Worm (Caenorhabditis elegans) whole organism, late embryonic: ENCODE results near the gene gcc-1.

Source experiments
- ahr-1 ChIP-seq: sonication (generic microtip); optimal IDR thresholded peaks from 2 replicates; lab custom pipeline; 2016; ENCODE audit warnings: missing genetic modification characterization, missing compliant biosample characterization
- ceh-14 ChIP-seq: sonication (generic microtip); optimal IDR thresholded peaks from 2 replicates; lab custom pipeline; 2016; ENCODE audit warnings: missing genotype, missing genetic modification characterization, missing compliant biosample characterization
- ceh-18 ChIP-seq: sonication (generic microtip); optimal IDR thresholded peaks from 2 replicates; lab custom pipeline; 2016; ENCODE audit warnings: missing genetic modification characterization, missing compliant biosample characterization
- ceh-45 ChIP-seq: fragments of 200-800 bp; sonication (Bioruptor generic); IDR thresholded peaks from 2 replicates; pipeline ENCODE4 v1.3.6; 2022; ENCODE audit warnings: missing genetic modification reagents, missing genetic modification characterization, missing compliant biosample characterization
- ceh-6 ChIP-seq: fragments of 200-800 bp; sonication (Bioruptor generic); optimal IDR thresholded peaks from 2 replicates; lab custom pipeline; 2018; ENCODE audit warnings: mild to moderate bottlenecking, missing genetic modification characterization, missing compliant biosample characterization
- elt-4 ChIP-seq: sonication (generic microtip); optimal IDR thresholded peaks from 2 replicates; lab custom pipeline; 2016; ENCODE audit warnings: missing genetic modification characterization, missing compliant biosample characterization
- fkh-10 ChIP-seq: fragments of 150-350 bp; optimal IDR thresholded peaks from 2 replicates; lab custom pipeline; 2014; ENCODE audit warnings: missing biosample characterization, missing genetic modification reagents, missing genetic modification characterization
- hlh-13 ChIP-seq: fragments of 200-800 bp; sonication (Bioruptor generic); optimal IDR thresholded peaks from 2 replicates; lab custom pipeline; 2018; ENCODE audit warnings: mild to moderate bottlenecking, missing genetic modification characterization, missing compliant biosample characterization
- hlh-30 ChIP-seq: sonication (generic microtip); optimal IDR thresholded peaks from 2 replicates; lab custom pipeline; 2017; ENCODE audit warnings: antibody characterized with exemption, missing genetic modification characterization, missing compliant biosample characterization; ENCODE audit not compliant: insufficient read depth
- nhr-11 ChIP-seq: fragments of 150-350 bp; optimal IDR thresholded peaks from 2 replicates; lab custom pipeline; 2014; ENCODE audit warnings: missing biosample characterization, missing genetic modification characterization
- sdc-2 ChIP-seq: sonication (generic microtip); optimal IDR thresholded peaks from 2 replicates; lab custom pipeline; 2016; ENCODE audit warnings: missing genotype, missing genetic modification characterization, missing compliant biosample characterization
- ttx-3 ChIP-seq: sonication (generic microtip); optimal IDR thresholded peaks from 2 replicates; lab custom pipeline; 2016; ENCODE audit warnings: missing genetic modification reagents, missing genetic modification characterization, missing compliant biosample characterization
- ztf-16 ChIP-seq: sonication (generic microtip); optimal IDR thresholded peaks from 2 replicates; lab custom pipeline; 2017; ENCODE audit warnings: missing genetic modification characterization, missing compliant biosample characterization

DNA sequence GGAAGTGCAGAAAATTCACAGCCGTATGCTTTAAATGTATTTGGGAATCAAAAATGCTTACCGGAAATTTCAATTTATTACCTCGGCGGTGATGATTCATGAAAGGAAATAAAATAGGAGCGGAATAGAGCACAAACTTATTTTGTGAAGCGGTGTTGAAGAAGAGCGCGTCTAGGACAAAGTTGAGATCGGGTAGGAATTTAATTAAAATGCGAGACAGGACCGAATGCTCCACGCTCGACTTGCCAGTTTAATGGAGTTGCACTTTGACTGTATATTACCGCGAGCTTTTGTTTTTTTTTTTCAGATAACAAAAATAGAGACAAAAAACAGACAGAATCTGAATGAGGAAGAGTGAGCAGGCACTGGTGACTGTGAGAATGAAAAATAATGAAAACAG lies 24.9 kb downstream of the gcc-1 start:
- TF ChIP-seq hlh-30 (no peak), ceh-18 (no peak), ahr-1 (tag; lab: Kevin White, UChicago) (no peak), ceh-45 (no peak), nhr-11 (tag; lab: Kevin White, UChicago) (no peak), hlh-13 (GFP tag; lab: Kevin White, UChicago) (no peak), fkh-10 (GFP tag; lab: Kevin White, UChicago) (no peak), ztf-16 (tag; lab: Kevin White, UChicago) (no peak), ttx-3 (tag; lab: Kevin White, UChicago) (no peak), sdc-2 (tag; lab: Kevin White, UChicago) (no peak), elt-4 (tag; lab: Kevin White, UChicago) (no peak), ceh-14 (no peak), ceh-6 (GFP tag; lab: Kevin White, UChicago) (no peak)
